Worm (Caenorhabditis elegans): Measurements from ENCODE around the gene M199.135.

ce11 chrIV:15068818-15069217 lies 45.6 kb upstream of the M199.135 start, which contains the start of gene srt-48:
- TF ChIP-seq C17E4.6 (GFP tag; IDR thresholded peaks at IDR 0.05) (no peak), aptf-3 (GFP tag; IDR thresholded peaks at IDR 0.05) (no peak), C06A6.2 (GFP tag; conservative IDR thresholded peaks at IDR 0.05) (no peak)
